Worm (Caenorhabditis elegans): Measurements from ENCODE around the gene msrp-7.

msrp-7 gene

ce11 chrII:10851110-10851509, 40.3 kb downstream of the msrp-7 start (continued):
- TF ChIP-seq Y56A3A.18 (GFP tag; IDR thresholded peaks at IDR 0.05): peak; percentile 53; the same call in 1 of the 2 replicates
- TF ChIP-seq ztf-18 (tag; optimal IDR thresholded peaks at IDR 0.05): peak; percentile 4
- no peak for TF ChIP-seq D2030.7 (GFP tag; IDR thresholded peaks at IDR 0.05)
- TF ChIP-seq nfya-1 (tag; optimal IDR thresholded peaks at IDR 0.05; ENCODE audit: borderline replicate concordance, insufficient read depth): no peak
- peak; percentile 95 to 96 for TF ChIP-seq let-607 (tag; optimal IDR thresholded peaks at IDR 0.05)
- TF ChIP-seq C06A6.2 (GFP tag; conservative IDR thresholded peaks at IDR 0.05): peak; percentile 82
- no peak for TF ChIP-seq B0261.1 (tag; optimal IDR thresholded peaks at IDR 0.05)
- peak; percentile 68 for TF ChIP-seq mcd-1 (GFP tag; IDR thresholded peaks at IDR 0.05)
- TF ChIP-seq ekl-4 (GFP tag; IDR thresholded peaks at IDR 0.05): no peak
- TF ChIP-seq sptf-2 (GFP tag; optimal IDR thresholded peaks at IDR 0.05): no peak
- peak; percentile 48 for TF ChIP-seq athp-1 (tag; optimal IDR thresholded peaks at IDR 0.05)
- TF ChIP-seq F22D6.2 (tag; optimal IDR thresholded peaks at IDR 0.05): peak; percentile 42
- peak; percentile 91 for TF ChIP-seq ztf-22 (GFP tag; optimal IDR thresholded peaks at IDR 0.05)
- TF ChIP-seq B0336.3 (GFP tag; IDR thresholded peaks at IDR 0.05): peak; percentile 92
- peak; percentile 54 for TF ChIP-seq gei-17 (GFP tag; optimal IDR thresholded peaks at IDR 0.05)
- TF ChIP-seq die-1 (tag; optimal IDR thresholded peaks at IDR 0.05): peak; percentile 46
- 0 out of 2 replicates have a peak, but pooled peaks have one; percentile 7 for TF ChIP-seq madf-6 (GFP tag; IDR thresholded peaks at IDR 0.05)
- TF ChIP-seq snpc-4 (GFP tag; optimal IDR thresholded peaks at IDR 0.05): no peak
- TF ChIP-seq snpc-4 (tag; optimal IDR thresholded peaks at IDR 0.05): peak in 2 of 4 experiments; percentile 55 to 58
- no peak for TF ChIP-seq F10E7.11 (tag; optimal IDR thresholded peaks at IDR 0.05)

- TF ChIP-seq ceh-91 (GFP tag; IDR thresholded peaks at IDR 0.05): 0 out of 2 replicates have a peak, but pooled peaks have one; percentile 10
- peak; percentile 90 for TF ChIP-seq lsl-1 (GFP tag; optimal IDR thresholded peaks at IDR 0.05)
- peak; percentile 61 for TF ChIP-seq madf-8 (GFP tag; conservative IDR thresholded peaks at IDR 0.05)
- peak; percentile 92 for TF ChIP-seq madf-6 (GFP tag; IDR thresholded peaks at IDR 0.05)
- no peak for TF ChIP-seq let-526 (GFP tag; IDR thresholded peaks at IDR 0.05)
- peak; percentile 62 for TF ChIP-seq F33H1.4 (GFP tag; IDR thresholded peaks at IDR 0.05)
- TF ChIP-seq ztf-25 (GFP tag; IDR thresholded peaks at IDR 0.05): no peak
- TF ChIP-seq D2030.7 (GFP tag; IDR thresholded peaks at IDR 0.05): peak; percentile 27; the same call in 1 of the 2 replicates
- peak; percentile 4 for TF ChIP-seq dpl-1 (GFP tag; optimal IDR thresholded peaks at IDR 0.05)
- no peak for TF ChIP-seq T26A5.8 (tag; optimal IDR thresholded peaks at IDR 0.05)
- TF ChIP-seq lin-54 (GFP tag; optimal IDR thresholded peaks at IDR 0.05): peak; percentile 21
- peak; percentile 36 for TF ChIP-seq F49E8.2 (tag; optimal IDR thresholded peaks at IDR 0.05; ENCODE audit: insufficient read depth)
- TF ChIP-seq xnd-1 (tag; optimal IDR thresholded peaks at IDR 0.05): peak; percentile 83
Observed at ce11 chrII:10852880-10853279, 42.1 kb downstream of the msrp-7 start.

ce11 chrII:10857077-10857476, 46.3 kb downstream of the msrp-7 start, which contains the start of gene M106.7:
Gene M106.7, minus strand, starts transcription at chrII:10857177.
- TF ChIP-seq nhr-80 (tag; optimal IDR thresholded peaks at IDR 0.05): no peak

ce11 chrII:10859359-10859758, 48.6 kb downstream of the msrp-7 start:
- TF ChIP-seq sea-2 (GFP tag; IDR thresholded peaks at IDR 0.05): no peak
- TF ChIP-seq dox-1 (GFP tag; IDR thresholded peaks at IDR 0.05): peak; percentile 37; the same call in 1 of the 2 replicates
- 0 out of 2 replicates have a peak, but pooled peaks have one; percentile 26 for TF ChIP-seq ekl-4 (GFP tag; IDR thresholded peaks at IDR 0.05)
- TF ChIP-seq madf-8 (GFP tag; conservative IDR thresholded peaks at IDR 0.05): no peak
- TF ChIP-seq nfyb-1 (GFP tag; IDR thresholded peaks at IDR 0.05): 0 out of 2 replicates have a peak, but pooled peaks have one; percentile 13
- TF ChIP-seq nhr-80 (tag; optimal IDR thresholded peaks at IDR 0.05): peak; percentile 70
